Worm (Caenorhabditis elegans) whole organism, young adult: ENCODE data around the gene nth-1.

Experiments
- D2030.7 ChIP-seq: fragments of 200-800 bp; sonication (Bioruptor generic); IDR thresholded peaks from 2 replicates; pipeline ENCODE4 v1.3.6; 2022; ENCODE audit warnings: missing genetic modification reagents, missing genetic modification characterization, missing compliant biosample characterization
- F39B2.1 ChIP-seq: fragments of 200-800 bp; sonication (Bioruptor generic); IDR thresholded peaks from 2 replicates; pipeline ENCODE4 v1.3.6; 2022; ENCODE audit warnings: missing genetic modification reagents, missing genetic modification characterization, missing compliant biosample characterization
- let-607 ChIP-seq, 2 experiments: fragments of 200-800 bp in 1 of 2; sonication (Bioruptor generic) in 1 of 2; sonication (generic microtip) in 1 of 2; optimal IDR thresholded peaks; 2 replicates each; lab custom pipeline; 2016 to 2018; ENCODE audit warnings: mild to moderate bottlenecking in 2 of 2, missing compliant biosample characterization in 2 of 2, missing genetic modification characterization in 2 of 2, moderate library complexity in 2 of 2, missing genotype in 1 of 2
- pha-4 ChIP-seq: fragments of 150-350 bp; sonication (generic microtip); optimal IDR thresholded peaks from 2 replicates; lab custom pipeline; 2014; ENCODE audit warnings: missing biosample characterization, missing genetic modification reagents, missing genetic modification characterization

ce11 chrIII:4281955-4282618 lies 12.0 kb downstream of the nth-1 start:
- TF ChIP-seq D2030.7 (GFP tag; lab: Robert Waterston, UW) (no peak), F39B2.1 (GFP tag; lab: Robert Waterston, UW) (no peak), pha-4 (tag; lab: Kevin White, UChicago) (peak; percentile 26), let-607 (tag; optimal IDR thresholded peaks at IDR 0.05; lab: Kevin White, UChicago) (peak; percentile 93 to 95)
